Fruit fly (Drosophila melanogaster): ENCODE results near the gene GC.

The GC gene

dm6 chr3L:1576489-1577106, 52.5 kb downstream of the GC start, which contains the start of gene CG13917:
TSS of gene CG13917 (plus strand) at chr3L:1576699.
- peak in 1 of 2 experiments; percentile 54 for TF ChIP-seq CTCF (optimal IDR thresholded peaks at IDR 0.05)
- no peak for TF ChIP-seq CG8478 (optimal IDR thresholded peaks at IDR 0.05)

dm6 chr3L:1575731-1576376, 53.2 kb downstream of the GC start:
- TF ChIP-seq CTCF (optimal IDR thresholded peaks at IDR 0.05) (no peak), CG8478 (optimal IDR thresholded peaks at IDR 0.05) (no peak)

- TF ChIP-seq CG8478 (optimal IDR thresholded peaks at IDR 0.05): no peak
- no peak for TF ChIP-seq CTCF (optimal IDR thresholded peaks at IDR 0.05)
Observed at dm6 chr3L:1573191-1573590, 55.9 kb downstream of the GC start.
